Fruit fly (Drosophila melanogaster) whole organism, embryonic: ENCODE results near the gene IntS6.

Experiments
- Bteb2 ChIP-seq: fragments of 200-800 bp; sonication (Bioruptor generic); optimal IDR thresholded peaks from 2 replicates; lab custom pipeline; 2016; ENCODE audit warnings: missing biosample characterization, missing genetic modification characterization
- CG10209 ChIP-seq: fragments of 200-800 bp; sonication (Bioruptor generic); optimal IDR thresholded peaks from 3 replicates; lab custom pipeline; 2017; ENCODE audit warnings: missing biosample characterization, mild to moderate bottlenecking, missing genetic modification characterization, missing genetic modification reagents
- CG10267 ChIP-seq: fragments of 200-800 bp; sonication (Bioruptor generic); optimal IDR thresholded peaks from 2 replicates; lab custom pipeline; 2018; ENCODE audit warnings: missing biosample characterization, mild to moderate bottlenecking, missing genetic modification characterization, moderate library complexity
- CG12744 ChIP-seq: fragments of 200-800 bp; sonication (Bioruptor generic); optimal IDR thresholded peaks from 2 replicates; lab custom pipeline; 2016; ENCODE audit warnings: missing biosample characterization, missing genetic modification characterization
- CG15269 ChIP-seq: fragments of 200-800 bp; sonication (Bioruptor generic); optimal IDR thresholded peaks from 2 replicates; lab custom pipeline; 2018; ENCODE audit warnings: missing biosample characterization, mild to moderate bottlenecking, missing genetic modification characterization, moderate library complexity
- CG1603 ChIP-seq: fragments of 200-800 bp; sonication (Bioruptor generic); optimal IDR thresholded peaks from 2 replicates; lab custom pipeline; 2019; ENCODE audit warnings: missing biosample characterization, mild to moderate bottlenecking, missing genetic modification characterization, moderate library complexity
- CG17385 ChIP-seq: fragments of 200-800 bp; sonication (Bioruptor generic); optimal IDR thresholded peaks from 3 replicates; lab custom pipeline; 2018; ENCODE audit warnings: missing biosample characterization, mild to moderate bottlenecking, missing genetic modification characterization
- CG1832 ChIP-seq: fragments of 200-800 bp; sonication (Bioruptor generic); optimal IDR thresholded peaks from 2 replicates; lab custom pipeline; 2017; ENCODE audit warnings: missing biosample characterization, mild to moderate bottlenecking, missing genetic modification characterization, inconsistent platforms
- CG2129 ChIP-seq: fragments of 200-800 bp; sonication (Bioruptor generic); IDR thresholded peaks from 2 replicates; pipeline ENCODE4 v1.3.6; 2022; ENCODE audit warnings: missing biosample characterization, missing genetic modification characterization; ENCODE audit not compliant: partially characterized antibody
- CG31365 ChIP-seq: fragments of 200-800 bp; sonication (Bioruptor generic); optimal IDR thresholded peaks from 2 replicates; lab custom pipeline; 2018; ENCODE audit warnings: missing biosample characterization, mild to moderate bottlenecking, missing genetic modification characterization
- CG3163 ChIP-seq: fragments of 200-800 bp; sonication (Bioruptor generic); optimal IDR thresholded peaks from 3 replicates; lab custom pipeline; 2016; ENCODE audit warnings: missing biosample characterization, missing genetic modification characterization
- CG32532 ChIP-seq: fragments of 200-800 bp; sonication (Bioruptor generic); IDR thresholded peaks from 2 replicates; pipeline ENCODE4 v1.3.6; 2022; ENCODE audit warnings: missing biosample characterization, missing genetic modification characterization
- CG32767 ChIP-seq: fragments of 200-800 bp; sonication (Bioruptor generic); IDR thresholded peaks from 2 replicates; pipeline ENCODE4 v1.3.6; 2022; ENCODE audit warnings: missing biosample characterization, missing genetic modification characterization
- CG3407 ChIP-seq: fragments of 200-800 bp; sonication (Bioruptor generic); optimal IDR thresholded peaks from 2 replicates; lab custom pipeline; 2018; ENCODE audit warnings: missing biosample characterization, mild to moderate bottlenecking, missing genetic modification characterization
- CG3995 ChIP-seq: fragments of 200-800 bp; sonication (Bioruptor generic); optimal IDR thresholded peaks from 3 replicates; lab custom pipeline; 2016; ENCODE audit warnings: missing biosample characterization, missing genetic modification characterization
- CG4360 ChIP-seq: fragments of 200-800 bp; sonication (Bioruptor generic); IDR thresholded peaks from 2 replicates; pipeline ENCODE4 v1.3.6; 2022; ENCODE audit warnings: missing biosample characterization, missing genetic modification characterization
- CG4820 ChIP-seq: fragments of 200-800 bp; sonication (Bioruptor generic); optimal IDR thresholded peaks from 3 replicates; lab custom pipeline; 2016; ENCODE audit warnings: missing biosample characterization, missing genetic modification characterization
- CG7745 ChIP-seq: fragments of 200-800 bp; sonication (Bioruptor generic); optimal IDR thresholded peaks from 2 replicates; lab custom pipeline; 2018; ENCODE audit warnings: missing biosample characterization, mild to moderate bottlenecking, missing genetic modification characterization, moderate library complexity
- CG9215 ChIP-seq: fragments of 200-800 bp; sonication (Bioruptor generic); IDR thresholded peaks from 2 replicates; pipeline ENCODE4 v1.3.6; 2022; ENCODE audit warnings: missing biosample characterization, missing genetic modification characterization
- CG9876 ChIP-seq: fragments of 200-800 bp; sonication (Bioruptor generic); optimal IDR thresholded peaks from 2 replicates; lab custom pipeline; 2016; ENCODE audit warnings: missing biosample characterization, missing genetic modification characterization
- CrebB ChIP-seq: fragments of 200-800 bp; sonication (Bioruptor generic); optimal IDR thresholded peaks from 3 replicates; lab custom pipeline; 2018; ENCODE audit warnings: missing biosample characterization, mild to moderate bottlenecking, missing genetic modification characterization
- D19A ChIP-seq: fragments of 200-800 bp; optimal IDR thresholded peaks from 3 replicates; lab custom pipeline; 2019; ENCODE audit warnings: missing biosample characterization, mild to moderate bottlenecking, missing genetic modification characterization, moderate library complexity
- Dp ChIP-seq: fragments of 200-800 bp; sonication (Bioruptor generic); optimal IDR thresholded peaks from 2 replicates; lab custom pipeline; 2018; ENCODE audit warnings: missing biosample characterization, mild to moderate bottlenecking, missing genetic modification characterization, moderate library complexity
- ERR ChIP-seq: fragments of 200-800 bp; sonication (Bioruptor generic); optimal IDR thresholded peaks from 2 replicates; lab custom pipeline; 2016; ENCODE audit warnings: missing biosample characterization, missing genetic modification characterization
- Fer2 ChIP-seq: fragments of 200-800 bp; sonication (Bioruptor generic); optimal IDR thresholded peaks from 2 replicates; lab custom pipeline; 2018; ENCODE audit warnings: missing biosample characterization, mild to moderate bottlenecking, missing genetic modification characterization, moderate library complexity
- H2.0 ChIP-seq: fragments of 200-800 bp; sonication (Bioruptor generic); IDR thresholded peaks from 2 replicates; pipeline ENCODE4 v1.3.6; 2022; ENCODE audit warnings: missing biosample characterization, missing genetic modification characterization
- HLHmδ ChIP-seq: fragments of 200-800 bp; sonication (Bioruptor generic); optimal IDR thresholded peaks from 2 replicates; lab custom pipeline; 2018; ENCODE audit warnings: missing biosample characterization, mild to moderate bottlenecking, missing genetic modification characterization, moderate library complexity
- Hmx ChIP-seq: fragments of 200-800 bp; sonication (Bioruptor generic); optimal IDR thresholded peaks from 2 replicates; lab custom pipeline; 2016; ENCODE audit warnings: missing biosample characterization, missing genetic modification characterization
- Hr3 ChIP-seq: fragments of 200-800 bp; sonication (Bioruptor generic); optimal IDR thresholded peaks from 3 replicates; lab custom pipeline; 2016; ENCODE audit warnings: missing biosample characterization, missing genetic modification characterization
- Lpt ChIP-seq: fragments of >200 bp; optimal IDR thresholded peaks from 2 replicates; lab custom pipeline; 2018; ENCODE audit warnings: missing biosample characterization, missing genetic modification characterization
- MESR4 ChIP-seq: fragments of 200-800 bp; sonication (Bioruptor generic); optimal IDR thresholded peaks from 2 replicates; lab custom pipeline; 2018; ENCODE audit warnings: missing biosample characterization, mild to moderate bottlenecking, missing genetic modification characterization, moderate library complexity
- Meics ChIP-seq: fragments of 200-800 bp; sonication (Bioruptor generic); optimal IDR thresholded peaks from 2 replicates; lab custom pipeline; 2017; ENCODE audit warnings: missing biosample characterization, mild to moderate bottlenecking, missing genetic modification characterization
- Mrtf ChIP-seq: fragments of 200-800 bp; sonication (Bioruptor generic); IDR thresholded peaks from 3 replicates; pipeline ENCODE4 v1.3.6; 2022; ENCODE audit warnings: missing biosample characterization, missing genetic modification characterization
- Six4 ChIP-seq: fragments of 200-800 bp; sonication (Bioruptor generic); optimal IDR thresholded peaks from 2 replicates; lab custom pipeline; 2016; ENCODE audit warnings: missing biosample characterization, missing genetic modification characterization
- Sox102F ChIP-seq: fragments of 200-800 bp; sonication (Bioruptor generic); optimal IDR thresholded peaks from 2 replicates; lab custom pipeline; 2018; ENCODE audit warnings: missing biosample characterization, mild to moderate bottlenecking, missing genetic modification characterization, moderate library complexity
- chinmo ChIP-seq: fragments of 200-800 bp; sonication (Bioruptor generic); IDR thresholded peaks from 4 replicates; pipeline ENCODE4 v1.3.6; 2022; ENCODE audit warnings: missing biosample characterization, missing genetic modification characterization; ENCODE audit not compliant: partially characterized antibody
- crol ChIP-seq: fragments of 200-800 bp; sonication (Bioruptor generic); IDR thresholded peaks from 2 replicates; pipeline ENCODE4 v1.3.6; 2022; ENCODE audit warnings: missing biosample characterization, missing genetic modification characterization
- dati ChIP-seq: fragments of 200-800 bp; sonication (Bioruptor generic); IDR thresholded peaks from 2 replicates; pipeline ENCODE4 v1.3.6; 2022; ENCODE audit warnings: missing biosample characterization, missing genetic modification characterization
- dmrt11E ChIP-seq: fragments of 200-800 bp; sonication (Bioruptor generic); optimal IDR thresholded peaks from 3 replicates; lab custom pipeline; 2018; ENCODE audit warnings: missing biosample characterization, mild to moderate bottlenecking, missing genetic modification characterization, moderate library complexity
- dmrt99B ChIP-seq: fragments of 200-800 bp; sonication (Bioruptor generic); optimal IDR thresholded peaks from 2 replicates; lab custom pipeline; 2018; ENCODE audit warnings: missing biosample characterization, mild to moderate bottlenecking, missing genetic modification characterization, moderate library complexity
- grau ChIP-seq: fragments of 200-800 bp; optimal IDR thresholded peaks from 3 replicates; lab custom pipeline; 2019; ENCODE audit warnings: missing biosample characterization, mild to moderate bottlenecking, missing genetic modification characterization, moderate library complexity
- hkb ChIP-seq, 2 experiments: fragments of 200-800 bp in 1 of 2; fragments of >200 bp in 1 of 2; sonication (Bioruptor generic) in 1 of 2; IDR thresholded peaks in 1 of 2; optimal IDR thresholded peaks in 1 of 2; 2 replicates each; pipeline versions ENCODE4 v1.3.6 to Lab custom; 2017 to 2022; ENCODE audit warnings: missing biosample characterization in 1 of 2, missing genetic modification characterization in 1 of 2
- ind ChIP-seq: fragments of 200-800 bp; sonication (Bioruptor generic); optimal IDR thresholded peaks from 3 replicates; lab custom pipeline; 2016; ENCODE audit warnings: missing biosample characterization, missing genetic modification characterization
- shn ChIP-seq: fragments of 200-800 bp; sonication (Bioruptor generic); optimal IDR thresholded peaks from 3 replicates; lab custom pipeline; 2016; ENCODE audit warnings: missing biosample characterization, missing genetic modification characterization
- sisA ChIP-seq: fragments of 200-800 bp; sonication (Bioruptor generic); IDR thresholded peaks from 2 replicates; pipeline ENCODE4 v1.3.6; 2022; ENCODE audit warnings: missing biosample characterization, missing genetic modification characterization
- tin ChIP-seq: fragments of 200-800 bp; sonication (Bioruptor generic); optimal IDR thresholded peaks from 3 replicates; lab custom pipeline; 2016; ENCODE audit warnings: missing biosample characterization, missing genetic modification characterization
- unpg ChIP-seq: fragments of 200-800 bp; sonication (Bioruptor generic); optimal IDR thresholded peaks from 3 replicates; lab custom pipeline; 2018; ENCODE audit warnings: missing biosample characterization, mild to moderate bottlenecking, missing genetic modification characterization, moderate library complexity
- zen2 ChIP-seq: fragments of 200-800 bp; sonication (Bioruptor generic); IDR thresholded peaks from 3 replicates; pipeline ENCODE4 v1.3.6; 2022; ENCODE audit warnings: missing biosample characterization, missing genetic modification characterization; ENCODE audit not compliant: partially characterized antibody
- zf30C ChIP-seq: fragments of 200-800 bp; sonication (Bioruptor generic); optimal IDR thresholded peaks from 3 replicates; lab custom pipeline; 2018; ENCODE audit warnings: missing biosample characterization, mild to moderate bottlenecking, missing genetic modification characterization

IntS6 gene

DNA sequence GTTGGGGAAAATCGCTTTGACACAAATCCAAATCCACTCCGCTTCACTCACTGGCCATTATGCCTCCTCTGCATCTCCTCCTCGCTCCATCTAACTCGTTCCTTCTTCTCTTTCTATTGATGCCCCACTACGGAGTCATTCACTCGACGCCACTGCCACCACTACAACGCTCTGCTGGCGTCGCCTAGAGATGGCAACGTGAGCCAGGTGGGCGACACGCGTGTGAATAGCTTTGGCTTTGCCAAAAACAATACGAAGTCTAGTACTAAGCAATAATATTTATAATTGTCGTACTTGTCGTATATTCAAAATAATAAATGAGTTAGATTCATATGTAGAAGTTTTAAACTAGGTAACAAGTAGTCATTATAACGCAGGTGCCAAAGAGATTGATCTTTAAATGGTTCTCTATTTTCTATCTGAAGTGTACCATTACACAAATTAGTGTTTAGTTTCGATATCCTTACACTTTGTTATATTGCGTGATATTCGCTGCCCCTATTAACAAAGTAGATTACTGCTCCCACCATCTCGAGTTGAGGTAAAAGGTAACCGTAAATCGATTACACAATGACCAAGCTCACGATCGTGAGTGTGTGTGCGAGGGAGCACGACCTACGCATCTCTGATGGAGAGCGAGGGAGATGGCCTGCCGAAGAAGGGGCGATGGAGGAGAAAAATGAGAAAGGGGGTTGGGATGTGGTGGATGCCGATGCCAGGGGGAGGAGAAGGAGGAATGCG is 1.9 kb downstream of the IntS6 start (continued):
- TF ChIP-seq CG1603 (tag; lab: Kevin White, UChicago) = no peak
- no peak for TF ChIP-seq unpg (GFP tag; lab: Kevin White, UChicago)
- TF ChIP-seq zf30C (GFP tag; lab: Kevin White, UChicago) = no peak
- no peak for TF ChIP-seq CG17385 (GFP tag; lab: Kevin White, UChicago)
- TF ChIP-seq CG3995 (GFP tag; lab: Kevin White, UChicago) = no peak
- no peak for TF ChIP-seq dmrt99B (tag; lab: Kevin White, UChicago)
- TF ChIP-seq CG31365 (tag; lab: Kevin White, UChicago) = no peak
- peak; percentile 4 for TF ChIP-seq D19A (tag; lab: Kevin White, UChicago)
- TF ChIP-seq HLHmδ (GFP tag; lab: Kevin White, UChicago) = no peak
- peak; percentile 8 for TF ChIP-seq CG10267 (tag; lab: Kevin White, UChicago)
- peak; percentile 29; the same call in 1 of the 2 replicates for TF ChIP-seq H2.0 (GFP tag; lab: Robert Waterston, UW)
- TF ChIP-seq CG10209 = no peak
- TF ChIP-seq CG32532 (GFP tag; lab: Robert Waterston, UW) = peak; percentile 38
- no peak for TF ChIP-seq MESR4 (GFP tag; lab: Kevin White, UChicago)
- peak; percentile 4 for TF ChIP-seq CG4820 (GFP tag; lab: Kevin White, UChicago)
- TF ChIP-seq Six4 (GFP tag; lab: Kevin White, UChicago) = no peak
- TF ChIP-seq shn (GFP tag; lab: Kevin White, UChicago) = no peak
- TF ChIP-seq CG9215 (GFP tag; lab: Robert Waterston, UW) = peak; percentile 12; the same call in 1 of the 2 replicates
- TF ChIP-seq tin (GFP tag; lab: Kevin White, UChicago) = peak; percentile 12
- TF ChIP-seq Fer2 (tag; lab: Kevin White, UChicago) = no peak
- TF ChIP-seq CrebB (tag; lab: Kevin White, UChicago) = no peak
- TF ChIP-seq Meics = peak; percentile 17
- no peak for TF ChIP-seq Hmx (GFP tag; lab: Kevin White, UChicago)
- no peak for TF ChIP-seq sisA (GFP tag; lab: Robert Waterston, UW)
- peak; percentile 9 for TF ChIP-seq grau (tag; lab: Kevin White, UChicago)
- TF ChIP-seq CG4360 (GFP tag; lab: Robert Waterston, UW) = no peak
- TF ChIP-seq dati (GFP tag; lab: Robert Waterston, UW) = no peak
- no peak for TF ChIP-seq CG32767
- no peak for TF ChIP-seq Lpt
- no peak for TF ChIP-seq Mrtf (GFP tag; lab: Robert Waterston, UW)
- no peak for TF ChIP-seq Hr3 (GFP tag; lab: Kevin White, UChicago)
- no peak for TF ChIP-seq hkb (optimal IDR thresholded peaks at IDR 0.05; lab: Kevin White, UChicago)
- TF ChIP-seq hkb (GFP tag; IDR thresholded peaks at IDR 0.05; lab: Robert Waterston, UW) = no peak
- TF ChIP-seq crol (GFP tag; lab: Robert Waterston, UW) = peak; percentile 85
- no peak for TF ChIP-seq CG12744 (GFP tag; lab: Kevin White, UChicago)
- no peak for TF ChIP-seq chinmo
- TF ChIP-seq CG2129 = no peak
- no peak for TF ChIP-seq CG7745
- peak; percentile 34; the same call in 1 of the 3 replicates for TF ChIP-seq zen2 (GFP tag; lab: Robert Waterston, UW)
- no peak for TF ChIP-seq Bteb2 (GFP tag; lab: Kevin White, UChicago)
- no peak for TF ChIP-seq CG9876
- no peak for TF ChIP-seq CG3163 (GFP tag; lab: Kevin White, UChicago)
- TF ChIP-seq CG1832 (GFP tag; lab: Kevin White, UChicago) = peak; percentile 79
- no peak for TF ChIP-seq ind (GFP tag; lab: Kevin White, UChicago)
- TF ChIP-seq Dp (GFP tag; lab: Kevin White, UChicago) = no peak
- no peak for TF ChIP-seq ERR (GFP tag; lab: Kevin White, UChicago)
- no peak for TF ChIP-seq dmrt11E (tag; lab: Kevin White, UChicago)
- no peak for TF ChIP-seq CG3407
- no peak for TF ChIP-seq CG15269
- TF ChIP-seq Sox102F = no peak
